Worm (Caenorhabditis elegans): ENCODE data around the gene sams-3.

The sams-3 gene

ce11 chrIV:5867189-5867588, 18.7 kb downstream of the sams-3 start, which contains the start of gene C06E7.88:
Gene C06E7.88, minus strand, starts transcription at chrIV:5867289.
- no peak for TF ChIP-seq Y5F2A.4 (GFP tag; optimal IDR thresholded peaks at IDR 0.05)
- peak; percentile 25 for TF ChIP-seq aha-1 (tag)

ce11 chrIV:5869354-5869753, 20.9 kb downstream of the sams-3 start:
- TF ChIP-seq lim-7 (GFP tag; IDR thresholded peaks at IDR 0.05) (no peak), unc-62 (GFP tag; optimal IDR thresholded peaks at IDR 0.05 in 1 of 2) (peak in 1 of 2 experiments; percentile 53), unc-62 (tag; optimal IDR thresholded peaks at IDR 0.05) (no peak)

ce11 chrIV:5870072-5870471, 21.6 kb downstream of the sams-3 start, which contains the start of gene srv-17:
Gene srv-17, minus strand, starts transcription at chrIV:5870172.
- TF ChIP-seq aly-2 (tag; optimal IDR thresholded peaks at IDR 0.05) (no peak), vab-7 (GFP tag; IDR thresholded peaks at IDR 0.05) (no peak), spr-3 (GFP tag; optimal IDR thresholded peaks at IDR 0.05) (no peak), gei-8 (GFP tag; optimal IDR thresholded peaks at IDR 0.05) (no peak), zfp-2 (tag; optimal IDR thresholded peaks at IDR 0.05) (no peak)

- TF ChIP-seq lin-29 (GFP tag; IDR thresholded peaks at IDR 0.05), result no peak
- no peak for TF ChIP-seq hlh-30 (tag; optimal IDR thresholded peaks at IDR 0.05; ENCODE audit: insufficient read depth)
- no peak for TF ChIP-seq unc-39 (tag; optimal IDR thresholded peaks at IDR 0.05)
- no peak for TF ChIP-seq rbr-2 (tag; optimal IDR thresholded peaks at IDR 0.05)
- TF ChIP-seq daf-16 (GFP tag; optimal IDR thresholded peaks at IDR 0.05), result no peak
- TF ChIP-seq daf-16 (tag; optimal IDR thresholded peaks at IDR 0.05), result no peak
- TF ChIP-seq nhr-76 (tag; optimal IDR thresholded peaks at IDR 0.05), result no peak
- TF ChIP-seq lin-15B (tag; optimal IDR thresholded peaks at IDR 0.05), result no peak
Observed at ce11 chrIV:5873825-5874224, 25.4 kb downstream of the sams-3 start, which contains the start of gene srv-19. Gene srv-19, minus strand, starts transcription at chrIV:5873925.

- TF ChIP-seq fos-1 (tag; optimal IDR thresholded peaks at IDR 0.05) (no peak), nhr-76 (tag; optimal IDR thresholded peaks at IDR 0.05) (no peak), nhr-111 (GFP tag; optimal IDR thresholded peaks at IDR 0.05) (no peak), tag-97 (GFP tag; IDR thresholded peaks at IDR 0.05) (no peak), daf-19 (GFP tag; conservative IDR thresholded peaks at IDR 0.05) (no peak), unc-62 (GFP tag; optimal IDR thresholded peaks at IDR 0.05 in 1 of 2) (no peak), unc-62 (tag; optimal IDR thresholded peaks at IDR 0.05) (no peak)
Observed at ce11 chrIV:5877246-5877645, 28.8 kb downstream of the sams-3 start, which contains the start of gene srv-21. Gene srv-21, minus strand, starts transcription at chrIV:5877346.

ce11 chrIV:5879853-5880252, 31.4 kb downstream of the sams-3 start, which contains the start of gene srv-22:
Gene srv-22, minus strand, starts transcription at chrIV:5879953.
- TF ChIP-seq lim-7 (GFP tag; IDR thresholded peaks at IDR 0.05) (no peak), F26F4.8 (GFP tag; conservative IDR thresholded peaks at IDR 0.05) (no peak), zfp-2 (tag; optimal IDR thresholded peaks at IDR 0.05) (no peak), duxl-1 (tag; optimal IDR thresholded peaks at IDR 0.05; ENCODE audit: poor library complexity) (no peak), R02D3.7 (tag; optimal IDR thresholded peaks at IDR 0.05) (no peak), nhr-76 (tag; optimal IDR thresholded peaks at IDR 0.05) (no peak), rbr-2 (tag; optimal IDR thresholded peaks at IDR 0.05) (no peak), egl-43 (GFP tag; IDR thresholded peaks at IDR 0.05) (no peak), hlh-30 (tag; optimal IDR thresholded peaks at IDR 0.05; ENCODE audit: insufficient read depth) (no peak), hmg-1.1 (GFP tag; IDR thresholded peaks at IDR 0.05) (no peak), jun-1 (tag; optimal IDR thresholded peaks at IDR 0.05) (no peak)

ce11 chrIV:5884500-5884899, 36.0 kb downstream of the sams-3 start, which contains the start of gene H04M03.11:
Gene H04M03.11, minus strand, starts transcription at chrIV:5884600.
- TF ChIP-seq madf-9 (GFP tag; conservative IDR thresholded peaks at IDR 0.05) (no peak), dve-1 (tag; optimal IDR thresholded peaks at IDR 0.05; ENCODE audit: insufficient read depth) (no peak), mxl-2 (GFP tag; conservative IDR thresholded peaks at IDR 0.05) (no peak), hlh-30 (tag; optimal IDR thresholded peaks at IDR 0.05; ENCODE audit: insufficient read depth) (no peak), aha-1 (tag) (no peak), ceh-32 (tag; optimal IDR thresholded peaks at IDR 0.05; ENCODE audit: poor library complexity) (no peak), dpl-1 (GFP tag; optimal IDR thresholded peaks at IDR 0.05) (no peak), lin-38 (GFP tag; IDR thresholded peaks at IDR 0.05) (no peak), unc-62 (GFP tag; optimal IDR thresholded peaks at IDR 0.05 in 1 of 2) (no peak), unc-62 (tag; optimal IDR thresholded peaks at IDR 0.05) (no peak), hif-1 (tag; optimal IDR thresholded peaks at IDR 0.05) (no peak), F49E8.2 (tag; optimal IDR thresholded peaks at IDR 0.05; ENCODE audit: borderline replicate concordance) (no peak), jun-1 (tag; optimal IDR thresholded peaks at IDR 0.05) (no peak), nhr-42 (GFP tag; IDR thresholded peaks at IDR 0.05) (no peak), daf-19 (GFP tag; conservative IDR thresholded peaks at IDR 0.05) (no peak)

All from whole organism, L4 larva.